Fruit fly (Drosophila melanogaster): ENCODE data around the gene Ccdc85.

Gene Ccdc85

dm6 chr2L:3003399-3003798, 4.3 kb downstream of the Ccdc85 start (continued):
- no peak for TF ChIP-seq CG15479 (GFP tag; optimal IDR thresholded peaks at IDR 0.05)
- TF ChIP-seq zf30C (GFP tag; optimal IDR thresholded peaks at IDR 0.05), result no peak
- TF ChIP-seq CG1024 (GFP tag; IDR thresholded peaks at IDR 0.05), result no peak
- TF ChIP-seq scrt (GFP tag; optimal IDR thresholded peaks at IDR 0.05), result no peak
- peak; percentile 51; the same call in 2 of the 3 replicates for TF ChIP-seq row (GFP tag; IDR thresholded peaks at IDR 0.05)
- peak; percentile 62 for TF ChIP-seq gsb-n (tag; optimal IDR thresholded peaks at IDR 0.05)
- TF ChIP-seq lola (GFP tag; optimal IDR thresholded peaks at IDR 0.05), result peak in 1 of 3 experiments; percentile 19
- TF ChIP-seq lbe (GFP tag; optimal IDR thresholded peaks at IDR 0.05), result no peak
- no peak for TF ChIP-seq sr (GFP tag; IDR thresholded peaks at IDR 0.05)
- TF ChIP-seq BtbVII (GFP tag; optimal IDR thresholded peaks at IDR 0.05), result peak; percentile 24
- TF ChIP-seq Sry-δ (GFP tag; optimal IDR thresholded peaks at IDR 0.05), result no peak
- TF ChIP-seq CG10274 (GFP tag; optimal IDR thresholded peaks at IDR 0.05), result no peak
- no peak for TF ChIP-seq CG43689 (GFP tag; IDR thresholded peaks at IDR 0.05)
- no peak for TF ChIP-seq pb (GFP tag; optimal IDR thresholded peaks at IDR 0.05)
- no peak for TF ChIP-seq prd (optimal IDR thresholded peaks at IDR 0.05)
- TF ChIP-seq prd (GFP tag; IDR thresholded peaks at IDR 0.05), result peak; percentile 47; the same call in 2 of the 3 replicates
- peak; percentile 30 for TF ChIP-seq CG10267 (tag; optimal IDR thresholded peaks at IDR 0.05)
- no peak for TF ChIP-seq CG10565 (GFP tag; optimal IDR thresholded peaks at IDR 0.05)
- no peak for TF ChIP-seq crol (GFP tag; IDR thresholded peaks at IDR 0.05)
- no peak for TF ChIP-seq CG30020 (tag; optimal IDR thresholded peaks at IDR 0.05)
- no peak for TF ChIP-seq Dbx (GFP tag; IDR thresholded peaks at IDR 0.05)
- TF ChIP-seq Nf-YB (GFP tag; optimal IDR thresholded peaks at IDR 0.05), result peak; percentile 30
- peak; percentile 64 for TF ChIP-seq CG15601 (tag; optimal IDR thresholded peaks at IDR 0.05)
- TF ChIP-seq CG2202 (tag; optimal IDR thresholded peaks at IDR 0.05), result peak; percentile 4
- TF ChIP-seq CG4854 (GFP tag; optimal IDR thresholded peaks at IDR 0.05), result no peak
- TF ChIP-seq Atf3 (GFP tag; optimal IDR thresholded peaks at IDR 0.05), result no peak
- TF ChIP-seq Blimp-1 (GFP tag; optimal IDR thresholded peaks at IDR 0.05), result peak; percentile 77
- TF ChIP-seq cato (GFP tag; optimal IDR thresholded peaks at IDR 0.05; ENCODE audit: borderline replicate concordance), result no peak
- TF ChIP-seq z (GFP tag; IDR thresholded peaks at IDR 0.05), result no peak
- TF ChIP-seq zen (tag; optimal IDR thresholded peaks at IDR 0.05), result no peak
- TF ChIP-seq CG4617 (GFP tag; optimal IDR thresholded peaks at IDR 0.05; ENCODE audit: borderline replicate concordance), result no peak
- TF ChIP-seq Asciz (GFP tag; optimal IDR thresholded peaks at IDR 0.05), result peak; percentile 88
- TF ChIP-seq fd96Cb (tag; optimal IDR thresholded peaks at IDR 0.05), result peak; percentile 65
- peak; percentile 78 for TF ChIP-seq CG2678 (tag; optimal IDR thresholded peaks at IDR 0.05)
- TF ChIP-seq CG30431 (GFP tag; optimal IDR thresholded peaks at IDR 0.05), result no peak
- no peak for TF ChIP-seq Dip3 (GFP tag; optimal IDR thresholded peaks at IDR 0.05)
- TF ChIP-seq ewg (GFP tag; optimal IDR thresholded peaks at IDR 0.05), result peak; percentile 49
- no peak for TF ChIP-seq CG11247 (GFP tag; IDR thresholded peaks at IDR 0.05)
- TF ChIP-seq nerfin-2 (GFP tag; IDR thresholded peaks at IDR 0.05; ENCODE audit: partially characterized antibody), result no peak
- TF ChIP-seq ap (GFP tag; IDR thresholded peaks at IDR 0.05), result no peak
- TF ChIP-seq CG7745 (tag; optimal IDR thresholded peaks at IDR 0.05), result no peak
- peak; percentile 8 for TF ChIP-seq org-1 (GFP tag; optimal IDR thresholded peaks at IDR 0.05)
- no peak for TF ChIP-seq HLH54F (GFP tag; optimal IDR thresholded peaks at IDR 0.05)
- TF ChIP-seq mirr (GFP tag; optimal IDR thresholded peaks at IDR 0.05), result no peak
- no peak for TF ChIP-seq GATAe (GFP tag; conservative IDR thresholded peaks at IDR 0.05)
- no peak for TF ChIP-seq Hey (tag; optimal IDR thresholded peaks at IDR 0.05)
- TF ChIP-seq CG12744 (GFP tag; optimal IDR thresholded peaks at IDR 0.05), result no peak
- no peak for TF ChIP-seq CG3281 (GFP tag; optimal IDR thresholded peaks at IDR 0.05)
- peak; percentile 14; the same call in 1 of the 2 replicates for TF ChIP-seq ttk (GFP tag; IDR thresholded peaks at IDR 0.05)
- no peak for TF ChIP-seq shn (GFP tag; optimal IDR thresholded peaks at IDR 0.05)
- TF ChIP-seq Doc2 (GFP tag; IDR thresholded peaks at IDR 0.05), result no peak

Data from whole organism, embryonic.